Worm (Caenorhabditis elegans) whole organism, midembryonic: ENCODE results near the gene F09G8.10.

Source experiments
- flt-1 ChIP-seq: fragments of 200-800 bp; sonication (Bioruptor generic); IDR thresholded peaks from 2 replicates; pipeline ENCODE4 v1.3.6; 2022; ENCODE audit warnings: missing genetic modification characterization, missing compliant biosample characterization
- klf-2 ChIP-seq: fragments of 200-800 bp; sonication (Bioruptor generic); conservative IDR thresholded peaks from 2 replicates; pipeline ENCODE4 v1.3.6; 2022; ENCODE audit warnings: missing genetic modification reagents, missing genetic modification characterization, missing compliant biosample characterization

- no peak for TF ChIP-seq flt-1 (GFP tag; lab: Robert Waterston, UW)
- TF ChIP-seq klf-2: no peak
Measured at ce11 chrIII:8232634-8233033, 39.3 kb downstream of the F09G8.10 start, which contains the start of gene henn-1.
